Fruit fly (Drosophila melanogaster) whole organism, embryonic: ENCODE data around the gene CG34026.
A peak's percentile ranks its signal among the peaks of the same experiment; 100 is the strongest.

Experiments used
- Bgb ChIP-seq: fragments of 200-800 bp; sonication (Bioruptor generic); IDR thresholded peaks from 2 replicates; pipeline ENCODE4 v1.3.6; 2022; ENCODE audit warnings: missing biosample characterization, missing genetic modification characterization; ENCODE audit not compliant: partially characterized antibody
- Blimp-1 ChIP-seq: fragments of 200-800 bp; sonication (Bioruptor generic); optimal IDR thresholded peaks from 3 replicates; lab custom pipeline; 2018; ENCODE audit warnings: missing biosample characterization, missing genetic modification characterization, mild to moderate bottlenecking, moderate library complexity, missing genetic modification reagents
- CG10462 ChIP-seq: fragments of 200-800 bp; sonication (Bioruptor generic); optimal IDR thresholded peaks from 2 replicates; lab custom pipeline; 2016; ENCODE audit warnings: missing biosample characterization, missing genetic modification characterization
- CG11504 ChIP-seq: fragments of 200-800 bp; sonication (Bioruptor generic); optimal IDR thresholded peaks from 3 replicates; lab custom pipeline; 2019; ENCODE audit warnings: missing biosample characterization, mild to moderate bottlenecking, missing genetic modification characterization, moderate library complexity
- CG12769 ChIP-seq: fragments of 200-800 bp; sonication (Bioruptor generic); optimal IDR thresholded peaks from 2 replicates; lab custom pipeline; 2019; ENCODE audit warnings: missing biosample characterization, mild to moderate bottlenecking, missing genetic modification characterization, moderate library complexity
- CG14014 ChIP-seq: fragments of 200-800 bp; sonication (Bioruptor generic); IDR thresholded peaks from 2 replicates; pipeline ENCODE4 v1.3.6; 2022; ENCODE audit warnings: missing biosample characterization, missing genetic modification characterization
- CG17328 ChIP-seq: fragments of 200-800 bp; sonication (Bioruptor generic); IDR thresholded peaks from 2 replicates; pipeline ENCODE4 v1.3.6; 2022; ENCODE audit warnings: missing biosample characterization, missing genetic modification characterization
- CG17359 ChIP-seq: fragments of 200-800 bp; sonication (Bioruptor generic); optimal IDR thresholded peaks from 3 replicates; lab custom pipeline; 2018; ENCODE audit warnings: missing biosample characterization, mild to moderate bottlenecking, missing genetic modification characterization, moderate library complexity
- CG1792 ChIP-seq: fragments of 200-800 bp; sonication (Bioruptor generic); optimal IDR thresholded peaks from 2 replicates; lab custom pipeline; 2016; ENCODE audit warnings: missing biosample characterization, missing genetic modification characterization
- CG18599 ChIP-seq: fragments of 200-800 bp; sonication (Bioruptor generic); optimal IDR thresholded peaks from 3 replicates; lab custom pipeline; 2017; ENCODE audit warnings: missing biosample characterization, missing genetic modification characterization, mild to moderate bottlenecking, moderate library complexity, missing genetic modification reagents
- CG2120 ChIP-seq: fragments of 200-800 bp; sonication (Bioruptor generic); optimal IDR thresholded peaks from 3 replicates; lab custom pipeline; 2016; ENCODE audit warnings: missing biosample characterization, missing genetic modification characterization
- CG2678 ChIP-seq: fragments of 200-800 bp; sonication (Bioruptor generic); optimal IDR thresholded peaks from 3 replicates; lab custom pipeline; 2019; ENCODE audit warnings: missing biosample characterization, mild to moderate bottlenecking, missing genetic modification characterization, moderate library complexity
- CG2712 ChIP-seq: fragments of 200-800 bp; optimal IDR thresholded peaks from 3 replicates; lab custom pipeline; 2019; ENCODE audit warnings: missing biosample characterization, mild to moderate bottlenecking, missing genetic modification characterization, moderate library complexity
- CG31224 ChIP-seq: fragments of 200-800 bp; sonication (Bioruptor generic); IDR thresholded peaks from 2 replicates; pipeline ENCODE4 v1.3.6; 2022; ENCODE audit warnings: missing biosample characterization, missing genetic modification characterization
- CG31365 ChIP-seq: fragments of 200-800 bp; sonication (Bioruptor generic); optimal IDR thresholded peaks from 2 replicates; lab custom pipeline; 2018; ENCODE audit warnings: missing biosample characterization, mild to moderate bottlenecking, missing genetic modification characterization
- CG33557 ChIP-seq: fragments of 200-800 bp; sonication (Bioruptor generic); optimal IDR thresholded peaks from 2 replicates; lab custom pipeline; 2019; ENCODE audit warnings: missing biosample characterization, mild to moderate bottlenecking, missing genetic modification characterization, moderate library complexity
- CG6689 ChIP-seq: fragments of 200-800 bp; sonication (Bioruptor generic); IDR thresholded peaks from 2 replicates; pipeline ENCODE4 v1.3.6; 2022; ENCODE audit warnings: missing biosample characterization, missing genetic modification characterization
- CG7839 ChIP-seq: fragments of 200-800 bp; sonication (Bioruptor generic); optimal IDR thresholded peaks from 3 replicates; lab custom pipeline; 2018; ENCODE audit warnings: missing biosample characterization, mild to moderate bottlenecking, missing genetic modification characterization, moderate library complexity
- CG7987 ChIP-seq: fragments of 200-800 bp; sonication (Bioruptor generic); optimal IDR thresholded peaks from 2 replicates; lab custom pipeline; 2018; ENCODE audit warnings: missing biosample characterization, mild to moderate bottlenecking, missing genetic modification characterization, moderate library complexity
- CG8290 ChIP-seq, 3 experiments: fragments of 200-800 bp; sonication (Bioruptor generic); optimal IDR thresholded peaks; 2 replicates each; lab custom pipeline; 2016 to 2019; ENCODE audit warnings: missing biosample characterization in 3 of 3, missing genetic modification characterization in 3 of 3, mild to moderate bottlenecking in 2 of 3, moderate library complexity in 1 of 3
- CG8359 ChIP-seq: fragments of 200-800 bp; sonication (Bioruptor generic); optimal IDR thresholded peaks from 2 replicates; lab custom pipeline; 2017; ENCODE audit warnings: missing biosample characterization, mild to moderate bottlenecking, missing genetic modification characterization, borderline replicate concordance
- D19B ChIP-seq: fragments of 200-800 bp; sonication (Bioruptor generic); optimal IDR thresholded peaks from 2 replicates; lab custom pipeline; 2017; ENCODE audit warnings: missing biosample characterization, mild to moderate bottlenecking, missing genetic modification characterization
- Eip74EF ChIP-seq, 2 experiments: fragments of 200-800 bp in 1 of 2; fragments of >200 bp in 1 of 2; sonication (Bioruptor generic) in 1 of 2; optimal IDR thresholded peaks; 2 replicates each; lab custom pipeline; 2017 to 2019; ENCODE audit warnings: missing biosample characterization in 2 of 2, missing genetic modification characterization in 2 of 2, mild to moderate bottlenecking in 1 of 2, moderate library complexity in 1 of 2
- Ets65A ChIP-seq: fragments of 200-800 bp; sonication (Bioruptor generic); peaks from one replicate; lab custom pipeline; 2016; ENCODE audit warnings: missing biosample characterization, missing genetic modification characterization
- HLH3B ChIP-seq: fragments of 200-800 bp; sonication (Bioruptor generic); IDR thresholded peaks from 2 replicates; pipeline ENCODE4 v1.3.6; 2022; ENCODE audit warnings: missing biosample characterization, missing genetic modification characterization
- Hr51 ChIP-seq, 2 experiments: fragments of 200-800 bp; sonication (Bioruptor generic); optimal IDR thresholded peaks; 2 replicates in 1 of 2; 3 replicates in 1 of 2; lab custom pipeline; 2016 to 2018; ENCODE audit warnings: missing biosample characterization in 2 of 2, missing genetic modification characterization in 2 of 2, mild to moderate bottlenecking in 1 of 2, moderate library complexity in 1 of 2
- Jarid2 ChIP-seq: fragments of 200-800 bp; sonication (Bioruptor generic); optimal IDR thresholded peaks from 3 replicates; lab custom pipeline; 2017; ENCODE audit warnings: mild to moderate bottlenecking, missing biosample characterization, missing genetic modification reagents, missing genetic modification characterization
- MESR4 ChIP-seq: fragments of 200-800 bp; sonication (Bioruptor generic); optimal IDR thresholded peaks from 2 replicates; lab custom pipeline; 2018; ENCODE audit warnings: missing biosample characterization, mild to moderate bottlenecking, missing genetic modification characterization, moderate library complexity
- PHDP ChIP-seq: fragments of 200-800 bp; sonication (Bioruptor generic); optimal IDR thresholded peaks from 3 replicates; lab custom pipeline; 2018; ENCODE audit warnings: missing biosample characterization, mild to moderate bottlenecking, missing genetic modification characterization, moderate library complexity
- Sox102F ChIP-seq: fragments of 200-800 bp; sonication (Bioruptor generic); optimal IDR thresholded peaks from 2 replicates; lab custom pipeline; 2018; ENCODE audit warnings: missing biosample characterization, mild to moderate bottlenecking, missing genetic modification characterization, moderate library complexity
- Xrp1 ChIP-seq: fragments of 200-800 bp; sonication (Bioruptor generic); IDR thresholded peaks from 2 replicates; pipeline ENCODE4 v1.3.6; 2022; ENCODE audit warnings: missing biosample characterization, missing genetic modification characterization
- ac ChIP-seq: fragments of 200-800 bp; sonication (Bioruptor generic); optimal IDR thresholded peaks from 3 replicates; lab custom pipeline; 2017; ENCODE audit warnings: missing biosample characterization, mild to moderate bottlenecking, missing genetic modification characterization
- ara ChIP-seq: fragments of 200-800 bp; sonication (Bioruptor generic); IDR thresholded peaks from 2 replicates; pipeline ENCODE4 v1.3.6; 2022; ENCODE audit warnings: missing biosample characterization, missing genetic modification characterization
- cad ChIP-seq: fragments of >200 bp; optimal IDR thresholded peaks from 2 replicates; lab custom pipeline; 2017; ENCODE audit warnings: missing biosample characterization, missing genetic modification characterization
- crol ChIP-seq: fragments of 200-800 bp; sonication (Bioruptor generic); IDR thresholded peaks from 2 replicates; pipeline ENCODE4 v1.3.6; 2022; ENCODE audit warnings: missing biosample characterization, missing genetic modification characterization
- dmrt99B ChIP-seq: fragments of 200-800 bp; sonication (Bioruptor generic); optimal IDR thresholded peaks from 2 replicates; lab custom pipeline; 2018; ENCODE audit warnings: missing biosample characterization, mild to moderate bottlenecking, missing genetic modification characterization, moderate library complexity
- exex ChIP-seq: fragments of 200-800 bp; sonication (Bioruptor generic); optimal IDR thresholded peaks from 4 replicates; lab custom pipeline; 2018; ENCODE audit warnings: missing biosample characterization, mild to moderate bottlenecking, missing genetic modification characterization, moderate library complexity
- gem ChIP-seq: fragments of 200-800 bp; sonication (Bioruptor generic); optimal IDR thresholded peaks from 2 replicates; lab custom pipeline; 2019; ENCODE audit warnings: missing biosample characterization, mild to moderate bottlenecking, missing genetic modification characterization, moderate library complexity
- ind ChIP-seq: fragments of 200-800 bp; sonication (Bioruptor generic); optimal IDR thresholded peaks from 3 replicates; lab custom pipeline; 2016; ENCODE audit warnings: missing biosample characterization, missing genetic modification characterization
- lov ChIP-seq, 2 experiments: fragments of 200-800 bp in 1 of 2; fragments of >200 bp in 1 of 2; sonication (Bioruptor generic) in 1 of 2; IDR thresholded peaks in 1 of 2; optimal IDR thresholded peaks in 1 of 2; 2 replicates in 1 of 2; 3 replicates in 1 of 2; pipeline versions ENCODE4 v1.3.6 to Lab custom; 2017 to 2022; ENCODE audit warnings: missing biosample characterization in 1 of 2, missing genetic modification characterization in 1 of 2
- pita ChIP-seq: fragments of 200-800 bp; sonication (Bioruptor generic); optimal IDR thresholded peaks from 2 replicates; lab custom pipeline; 2017; ENCODE audit warnings: missing biosample characterization, mild to moderate bottlenecking, missing genetic modification characterization
- ranshi ChIP-seq: fragments of 200-800 bp; sonication (Bioruptor generic); IDR thresholded peaks from 2 replicates; pipeline ENCODE4 v1.3.6; 2022; ENCODE audit warnings: missing biosample characterization, missing genetic modification characterization
- sd ChIP-seq: fragments of 200-800 bp; sonication (Bioruptor generic); optimal IDR thresholded peaks from 3 replicates; lab custom pipeline; 2018; ENCODE audit warnings: missing biosample characterization, mild to moderate bottlenecking, missing genetic modification characterization, moderate library complexity
- sens ChIP-seq: fragments of 200-800 bp; sonication (Bioruptor generic); peaks from one replicate; lab custom pipeline; 2016; ENCODE audit warnings: missing biosample characterization, missing genetic modification characterization
- sima ChIP-seq: fragments of 200-800 bp; sonication (Bioruptor generic); optimal IDR thresholded peaks from 2 replicates; lab custom pipeline; 2016; ENCODE audit warnings: missing biosample characterization, missing genetic modification characterization
- sob ChIP-seq: fragments of 200-800 bp; sonication (Bioruptor generic); IDR thresholded peaks from 2 replicates; pipeline ENCODE4 v1.3.6; 2022; ENCODE audit warnings: missing biosample characterization, missing genetic modification characterization
- tgo ChIP-seq: fragments of 200-800 bp; sonication (Bioruptor generic); IDR thresholded peaks from 3 replicates; pipeline ENCODE4 v1.3.6; 2022; ENCODE audit warnings: missing biosample characterization, missing genetic modification characterization
- zfh1 ChIP-seq: fragments of 200-800 bp; sonication (Bioruptor generic); IDR thresholded peaks from 3 replicates; pipeline ENCODE4 v1.3.6; 2022; ENCODE audit warnings: missing biosample characterization, missing genetic modification characterization

Gene CG34026

dm6 chrX:9523543-9523942, 10.1 kb upstream of the CG34026 start:
- no peak for TF ChIP-seq ranshi
- TF ChIP-seq Blimp-1: peak; percentile 78
- TF ChIP-seq CG33557 (GFP tag; lab: Kevin White, UChicago): peak; percentile 56

- no peak for TF ChIP-seq CG17328 (GFP tag; lab: Robert Waterston, UW)
- 0 out of 3 replicates have a peak, but pooled peaks have one; percentile 7 for TF ChIP-seq zfh1 (GFP tag; lab: Robert Waterston, UW)
- TF ChIP-seq CG14014 (GFP tag; lab: Robert Waterston, UW): 0 out of 2 replicates have a peak, but pooled peaks have one; percentile 25
- TF ChIP-seq sens (GFP tag; lab: Kevin White, UChicago): peak; percentile 63
- TF ChIP-seq ind (GFP tag; lab: Kevin White, UChicago): peak; percentile 12
- peak; percentile 39 for TF ChIP-seq gem (tag; lab: Kevin White, UChicago)
- TF ChIP-seq CG17359 (tag; lab: Kevin White, UChicago): peak; percentile 11
- TF ChIP-seq CG8359 (GFP tag; lab: Kevin White, UChicago): no peak
- TF ChIP-seq CG10462 (GFP tag; lab: Kevin White, UChicago): no peak
- TF ChIP-seq PHDP: no peak
- TF ChIP-seq CG7839: peak; percentile 19
- TF ChIP-seq CG8290 (GFP tag; optimal IDR thresholded peaks at IDR 0.05; lab: Kevin White, UChicago): no peak
- peak in 1 of 2 experiments; percentile 45 for TF ChIP-seq CG8290 (tag; optimal IDR thresholded peaks at IDR 0.05; lab: Kevin White, UChicago)
- no peak for TF ChIP-seq CG1792 (GFP tag; lab: Kevin White, UChicago)
- TF ChIP-seq CG2712: no peak
- no peak for TF ChIP-seq sob (GFP tag; lab: Robert Waterston, UW)
- no peak for TF ChIP-seq MESR4 (GFP tag; lab: Kevin White, UChicago)
- no peak for TF ChIP-seq Eip74EF (GFP tag; optimal IDR thresholded peaks at IDR 0.05; lab: Kevin White, UChicago)
- TF ChIP-seq CG31365 (tag; lab: Kevin White, UChicago): no peak
- TF ChIP-seq Xrp1 (GFP tag; lab: Robert Waterston, UW): no peak
- TF ChIP-seq lov (optimal IDR thresholded peaks at IDR 0.05; lab: Kevin White, UChicago): no peak
- TF ChIP-seq lov (GFP tag; IDR thresholded peaks at IDR 0.05; lab: Robert Waterston, UW): no peak
- TF ChIP-seq exex (tag; lab: Kevin White, UChicago): no peak
- TF ChIP-seq CG12769 (tag; lab: Kevin White, UChicago): peak; percentile 11
- TF ChIP-seq Ets65A (GFP tag; lab: Kevin White, UChicago): peak; percentile 91
- TF ChIP-seq pita: no peak
- peak in 1 of 2 experiments; percentile 30 for TF ChIP-seq Hr51 (GFP tag; optimal IDR thresholded peaks at IDR 0.05; lab: Kevin White, UChicago)
- TF ChIP-seq CG31224: no peak
- TF ChIP-seq Bgb (GFP tag; lab: Robert Waterston, UW): no peak
- TF ChIP-seq sima (GFP tag; lab: Kevin White, UChicago): no peak
- TF ChIP-seq sd (tag; lab: Kevin White, UChicago): no peak
- TF ChIP-seq CG2120 (GFP tag; lab: Kevin White, UChicago): peak; percentile 33
- TF ChIP-seq dmrt99B: peak; percentile 24
- TF ChIP-seq CG6689 (GFP tag; lab: Robert Waterston, UW): peak; percentile 25; the same call in 1 of the 2 replicates
- no peak for TF ChIP-seq CG7987
- no peak for TF ChIP-seq cad (GFP tag; lab: Kevin White, UChicago)
- no peak for TF ChIP-seq ac (GFP tag; lab: Kevin White, UChicago)
- no peak for TF ChIP-seq CG18599 (GFP tag; lab: Kevin White, UChicago)
- TF ChIP-seq CG11504 (tag; lab: Kevin White, UChicago): peak; percentile 43
- TF ChIP-seq crol (GFP tag; lab: Robert Waterston, UW): no peak
- TF ChIP-seq Sox102F (GFP tag; lab: Kevin White, UChicago): peak; percentile 38
- TF ChIP-seq D19B: peak; percentile 51
- TF ChIP-seq tgo (GFP tag; lab: Robert Waterston, UW): no peak
- TF ChIP-seq CG2678: peak; percentile 22
- 0 out of 2 replicates have a peak, but pooled peaks have one; percentile 22 for TF ChIP-seq HLH3B (GFP tag; lab: Robert Waterston, UW)
- TF ChIP-seq ara (GFP tag; lab: Robert Waterston, UW): no peak
- TF ChIP-seq Jarid2 (GFP tag; lab: Kevin White, UChicago): no peak
Observed at dm6 chrX:9531869-9532268, 1.7 kb upstream of the CG34026 start.
